Worm (Caenorhabditis elegans) whole organism, early embryonic: ENCODE results near the gene Y75B8A.23.

ENCODE experiments used
- ama-1 ChIP-seq: fragments of 150-350 bp; optimal IDR thresholded peaks from 2 replicates; lab custom pipeline; 2014
- ceh-36 ChIP-seq: sonication (generic microtip); optimal IDR thresholded peaks from 2 replicates; lab custom pipeline; 2016; ENCODE audit warnings: missing genetic modification characterization, inconsistent platforms, missing compliant biosample characterization
- hnd-1 ChIP-seq: sonication (generic microtip); optimal IDR thresholded peaks from 2 replicates; lab custom pipeline; 2016; ENCODE audit warnings: missing genetic modification characterization, missing compliant biosample characterization
- scrt-1 ChIP-seq: fragments of 200-800 bp; sonication (Bioruptor generic); IDR thresholded peaks from 2 replicates; pipeline ENCODE4 v1.3.6; 2022; ENCODE audit warnings: missing genetic modification characterization, missing compliant biosample characterization
- tbx-11 ChIP-seq: fragments of 200-800 bp; sonication (Bioruptor generic); IDR thresholded peaks from 2 replicates; pipeline ENCODE4 v1.3.6; 2022; ENCODE audit warnings: missing genetic modification characterization, missing compliant biosample characterization

DNA sequence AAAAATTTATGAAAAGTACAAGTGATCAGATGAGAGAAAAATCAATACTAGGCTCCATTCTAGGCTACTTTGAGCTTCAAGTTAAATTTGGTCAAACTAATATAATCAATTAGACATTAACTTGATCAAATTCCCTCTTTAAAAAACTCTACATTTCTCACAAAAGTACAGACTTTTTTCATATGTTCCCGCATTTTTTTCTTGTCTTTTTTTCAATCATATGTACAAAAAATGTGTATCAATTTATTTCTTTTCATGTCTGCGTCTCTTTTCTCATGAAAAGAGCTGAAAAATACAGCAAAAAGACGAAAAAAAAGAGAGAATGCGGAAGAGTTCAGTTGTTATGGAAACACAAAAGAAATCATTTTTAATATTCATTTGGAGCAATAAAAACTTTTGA is 48.8 kb downstream of the Y75B8A.23 start:
- no peak for TF ChIP-seq ceh-36 (tag; lab: Kevin White, UChicago)
- no peak for TF ChIP-seq scrt-1 (GFP tag; lab: Robert Waterston, UW)
- TF ChIP-seq ama-1 (lab: Kevin White, UChicago): no peak
- no peak for TF ChIP-seq hnd-1 (tag; lab: Kevin White, UChicago)
- no peak for TF ChIP-seq tbx-11
